Worm (Caenorhabditis elegans) whole organism, L3 larva: Measurements from ENCODE around the gene com-1.
A peak's percentile ranks its signal among the peaks of the same experiment; 100 is the strongest.

Experiments used
- ama-1 ChIP-seq: fragments of 150-350 bp; optimal IDR thresholded peaks from 2 replicates; lab custom pipeline; 2018
- elt-3 ChIP-seq, 3 experiments: fragments of 150-350 bp in 1 of 3; sonication (generic microtip) in 2 of 3; optimal IDR thresholded peaks; 2 replicates in 2 of 3; 4 replicates in 1 of 3; lab custom pipeline; 2014 to 2017; ENCODE audit warnings: missing biosample characterization in 3 of 3, missing genetic modification characterization in 3 of 3
- hmg-11 ChIP-seq: sonication (generic microtip); optimal IDR thresholded peaks from 2 replicates; lab custom pipeline; 2016; ENCODE audit warnings: missing genetic modification characterization, missing compliant biosample characterization
- nhr-23 ChIP-seq: fragments of 150-350 bp; optimal IDR thresholded peaks from 2 replicates; lab custom pipeline; 2014; ENCODE audit warnings: missing biosample characterization, missing genetic modification reagents, missing genetic modification characterization
- snpc-4 ChIP-seq: fragments of 150-350 bp; optimal IDR thresholded peaks from 2 replicates; lab custom pipeline; 2014; ENCODE audit warnings: missing biosample characterization, missing genetic modification characterization

- peak; percentile 46 for TF ChIP-seq snpc-4 (tag; lab: Kevin White, UChicago)
- TF ChIP-seq nhr-23, result peak; percentile 59
- no peak for TF ChIP-seq elt-3 (tag; optimal IDR thresholded peaks at IDR 0.05; lab: Kevin White, UChicago)
- no peak for TF ChIP-seq ama-1 (lab: Kevin White, UChicago)
- peak; percentile 43 for TF ChIP-seq hmg-11 (tag; lab: Kevin White, UChicago)
Measured at ce11 chrIII:10881996-10882395, 14.2 kb upstream of the com-1 start.
